Worm (Caenorhabditis elegans): ENCODE data around the gene taf-11.1.

- TF ChIP-seq unc-39 (tag; optimal IDR thresholded peaks at IDR 0.05) (no peak), nhr-76 (tag; optimal IDR thresholded peaks at IDR 0.05) (no peak), unc-62 (GFP tag; optimal IDR thresholded peaks at IDR 0.05) (no peak), nhr-237 (tag; optimal IDR thresholded peaks at IDR 0.05) (no peak), lin-13 (tag; optimal IDR thresholded peaks at IDR 0.05) (no peak), mep-1 (tag; optimal IDR thresholded peaks at IDR 0.05) (no peak), M03D4.4 (tag; optimal IDR thresholded peaks at IDR 0.05) (no peak), lsy-2 (tag; optimal IDR thresholded peaks at IDR 0.05) (no peak)
Measured at ce11 chrX:4256761-4257160, 1.8 kb downstream of the taf-11.1 start, which contains the start of gene srv-6.
